Worm (Caenorhabditis elegans) whole organism, L3 larva: Measurements from ENCODE around the gene nlp-6.

Source experiments
- R02D3.7 ChIP-seq: fragments of 150-350 bp; optimal IDR thresholded peaks from 2 replicates; lab custom pipeline; 2014; ENCODE audit warnings: missing biosample characterization, missing genetic modification characterization
- ZK546.5 ChIP-seq: sonication (generic microtip); optimal IDR thresholded peaks from 2 replicates; lab custom pipeline; 2017; ENCODE audit warnings: missing biosample characterization, missing genetic modification characterization
- ama-1 ChIP-seq: fragments of 150-350 bp; optimal IDR thresholded peaks from 2 replicates; lab custom pipeline; 2018
- ceh-16 ChIP-seq: sonication (generic microtip); optimal IDR thresholded peaks from 2 replicates; lab custom pipeline; 2017; ENCODE audit warnings: missing biosample characterization, missing genetic modification characterization
- ceh-28 ChIP-seq: fragments of 150-350 bp; optimal IDR thresholded peaks from 2 replicates; lab custom pipeline; 2014; ENCODE audit warnings: missing biosample characterization, missing genetic modification reagents, missing genetic modification characterization
- ceh-82 ChIP-seq: fragments of 150-350 bp; optimal IDR thresholded peaks from 2 replicates; lab custom pipeline; 2014; ENCODE audit warnings: missing biosample characterization, missing genetic modification characterization
- ceh-9 ChIP-seq: sonication (generic microtip); optimal IDR thresholded peaks from 2 replicates; lab custom pipeline; 2018; ENCODE audit warnings: missing biosample characterization, missing genetic modification characterization
- daf-12 ChIP-seq: fragments of 150-350 bp; optimal IDR thresholded peaks from 2 replicates; lab custom pipeline; 2014; ENCODE audit warnings: missing biosample characterization, missing genetic modification reagents, missing genetic modification characterization
- egl-27 ChIP-seq: sonication (generic microtip); optimal IDR thresholded peaks from 4 replicates; lab custom pipeline; 2017; ENCODE audit warnings: missing biosample characterization, missing genetic modification reagents, missing genetic modification characterization
- egl-5 ChIP-seq: fragments of 150-350 bp; optimal IDR thresholded peaks from 2 replicates; lab custom pipeline; 2017; ENCODE audit warnings: missing biosample characterization, missing genetic modification reagents, missing genetic modification characterization, inconsistent platforms
- elt-1 ChIP-seq: fragments of 150-350 bp; optimal IDR thresholded peaks from 2 replicates; lab custom pipeline; 2014; ENCODE audit warnings: missing biosample characterization, missing genetic modification characterization
- elt-2 ChIP-seq: sonication (generic microtip); optimal IDR thresholded peaks from 2 replicates; lab custom pipeline; 2016; ENCODE audit warnings: missing genetic modification reagents, mild to moderate bottlenecking, missing genetic modification characterization, missing compliant biosample characterization
- elt-3 ChIP-seq, 3 experiments: fragments of 150-350 bp in 1 of 3; sonication (generic microtip) in 2 of 3; optimal IDR thresholded peaks; 2 replicates in 2 of 3; 4 replicates in 1 of 3; lab custom pipeline; 2014 to 2017; ENCODE audit warnings: missing biosample characterization in 3 of 3, missing genetic modification characterization in 3 of 3
- eor-1 ChIP-seq, 2 experiments: fragments of 150-350 bp; optimal IDR thresholded peaks; 2 replicates each; lab custom pipeline; 2014 to 2018; ENCODE audit warnings: missing biosample characterization in 2 of 2, missing genetic modification characterization in 2 of 2
- fkh-10 ChIP-seq: sonication (generic microtip); optimal IDR thresholded peaks from 2 replicates; lab custom pipeline; 2017; ENCODE audit warnings: missing biosample characterization, missing genetic modification reagents, missing genetic modification characterization
- fos-1 ChIP-seq: fragments of 150-350 bp; optimal IDR thresholded peaks from 2 replicates; lab custom pipeline; 2014; ENCODE audit warnings: missing biosample characterization, missing genetic modification characterization
- hmg-11 ChIP-seq: sonication (generic microtip); optimal IDR thresholded peaks from 2 replicates; lab custom pipeline; 2016; ENCODE audit warnings: missing genetic modification characterization, missing compliant biosample characterization
- jun-1 ChIP-seq: fragments of 150-350 bp; optimal IDR thresholded peaks from 2 replicates; lab custom pipeline; 2014; ENCODE audit warnings: missing biosample characterization, missing genetic modification reagents, missing genetic modification characterization
- lin-15B ChIP-seq: fragments of 150-350 bp; optimal IDR thresholded peaks from 2 replicates; lab custom pipeline; 2014; ENCODE audit warnings: missing biosample characterization, missing genetic modification characterization
- lin-39 ChIP-seq: fragments of 150-350 bp; optimal IDR thresholded peaks from 2 replicates; lab custom pipeline; 2018; ENCODE audit warnings: missing biosample characterization, missing genetic modification reagents, missing genetic modification characterization
- lsy-12 ChIP-seq: sonication (generic microtip); optimal IDR thresholded peaks from 2 replicates; lab custom pipeline; 2016; ENCODE audit warnings: mild to moderate bottlenecking, missing genetic modification characterization, missing compliant biosample characterization
- mdl-1 ChIP-seq: fragments of 150-350 bp; optimal IDR thresholded peaks from 2 replicates; lab custom pipeline; 2014; ENCODE audit warnings: missing biosample characterization, missing genetic modification characterization
- mml-1 ChIP-seq: fragments of 150-350 bp; sonication (generic microtip); optimal IDR thresholded peaks from 3 replicates; lab custom pipeline; 2014; ENCODE audit warnings: missing biosample characterization, missing genetic modification characterization
- nfya-1 ChIP-seq: sonication (generic microtip); optimal IDR thresholded peaks from 2 replicates; lab custom pipeline; 2017; ENCODE audit warnings: missing genetic modification characterization, mild to moderate bottlenecking, missing compliant biosample characterization, antibody characterized with exemption, moderate library complexity; ENCODE audit not compliant: insufficient read depth
- nhr-11 ChIP-seq: fragments of 150-350 bp; optimal IDR thresholded peaks from 2 replicates; lab custom pipeline; 2014; ENCODE audit warnings: missing biosample characterization, missing genetic modification characterization
- nhr-12 ChIP-seq: fragments of 150-350 bp; optimal IDR thresholded peaks from 2 replicates; lab custom pipeline; 2014; ENCODE audit warnings: missing biosample characterization, missing genetic modification characterization
- nhr-23 ChIP-seq: fragments of 150-350 bp; optimal IDR thresholded peaks from 2 replicates; lab custom pipeline; 2014; ENCODE audit warnings: missing biosample characterization, missing genetic modification reagents, missing genetic modification characterization
- nhr-237 ChIP-seq: fragments of 150-350 bp; optimal IDR thresholded peaks from 2 replicates; lab custom pipeline; 2014; ENCODE audit warnings: missing biosample characterization, missing genetic modification characterization
- nhr-25 ChIP-seq: sonication (generic microtip); optimal IDR thresholded peaks from 2 replicates; lab custom pipeline; 2017; ENCODE audit warnings: missing biosample characterization, missing genetic modification characterization
- nhr-28 ChIP-seq: fragments of 150-350 bp; optimal IDR thresholded peaks from 2 replicates; lab custom pipeline; 2014; ENCODE audit warnings: missing biosample characterization, missing genetic modification characterization
- nhr-43 ChIP-seq: sonication (generic microtip); optimal IDR thresholded peaks from 2 replicates; lab custom pipeline; 2016; ENCODE audit warnings: mild to moderate bottlenecking, missing genetic modification characterization, missing compliant biosample characterization; ENCODE audit not compliant: poor library complexity, severe bottlenecking
- nhr-67 ChIP-seq: fragments of 150-350 bp; optimal IDR thresholded peaks from 2 replicates; lab custom pipeline; 2014; ENCODE audit warnings: missing biosample characterization, missing genetic modification characterization
- nhr-76 ChIP-seq: fragments of 150-350 bp; sonication (generic microtip); optimal IDR thresholded peaks from 5 replicates; lab custom pipeline; 2014; ENCODE audit warnings: missing biosample characterization, missing genetic modification characterization
- nhr-77 ChIP-seq: fragments of 150-350 bp; optimal IDR thresholded peaks from 2 replicates; lab custom pipeline; 2014; ENCODE audit warnings: missing biosample characterization, missing genetic modification characterization
- pha-4 ChIP-seq: fragments of 150-350 bp; optimal IDR thresholded peaks from 2 replicates; lab custom pipeline; 2014; ENCODE audit warnings: missing biosample characterization, missing genetic modification reagents, missing genetic modification characterization
- pqm-1 ChIP-seq: fragments of 150-350 bp; optimal IDR thresholded peaks from 2 replicates; lab custom pipeline; 2017; ENCODE audit warnings: missing biosample characterization, missing genetic modification characterization, inconsistent platforms
- sea-2 ChIP-seq: fragments of 150-350 bp; sonication (generic microtip); optimal IDR thresholded peaks from 4 replicates; lab custom pipeline; 2014; ENCODE audit warnings: missing biosample characterization, missing genetic modification reagents, missing genetic modification characterization
- skn-1 ChIP-seq: fragments of 150-350 bp; optimal IDR thresholded peaks from 2 replicates; lab custom pipeline; 2014; ENCODE audit warnings: missing biosample characterization, missing genetic modification characterization
- snpc-4 ChIP-seq: fragments of 150-350 bp; optimal IDR thresholded peaks from 2 replicates; lab custom pipeline; 2014; ENCODE audit warnings: missing biosample characterization, missing genetic modification characterization
- tbx-2 ChIP-seq: sonication (generic microtip); optimal IDR thresholded peaks from 2 replicates; lab custom pipeline; 2016; ENCODE audit warnings: mild to moderate bottlenecking, missing genetic modification characterization, missing compliant biosample characterization
- unc-39 ChIP-seq: sonication (generic microtip); optimal IDR thresholded peaks from 4 replicates; lab custom pipeline; 2017; ENCODE audit warnings: missing biosample characterization, missing genetic modification characterization
- unc-62 ChIP-seq: fragments of 150-350 bp; sonication (generic microtip); optimal IDR thresholded peaks from 4 replicates; lab custom pipeline; 2014; ENCODE audit warnings: missing biosample characterization, missing genetic modification reagents, missing genetic modification characterization
- zag-1 ChIP-seq: fragments of 150-350 bp; optimal IDR thresholded peaks from 2 replicates; lab custom pipeline; 2014; ENCODE audit warnings: missing biosample characterization, missing genetic modification characterization
- ztf-11 ChIP-seq: fragments of 150-350 bp; optimal IDR thresholded peaks from 2 replicates; lab custom pipeline; 2014; ENCODE audit warnings: missing biosample characterization, missing genetic modification characterization
- ztf-4 ChIP-seq: fragments of 150-350 bp; optimal IDR thresholded peaks from 2 replicates; lab custom pipeline; 2014; ENCODE audit warnings: missing biosample characterization, missing genetic modification characterization

The nlp-6 gene

ce11 chrX:17634245-17634644 is 28.0 kb upstream of the nlp-6 start:
- TF ChIP-seq ceh-16 (tag; lab: Kevin White, UChicago) (no peak), eor-1 (tag; optimal IDR thresholded peaks at IDR 0.05; lab: Kevin White, UChicago) (no peak), ama-1 (lab: Kevin White, UChicago) (no peak), nhr-11 (tag; lab: Kevin White, UChicago) (no peak), pqm-1 (tag; lab: Kevin White, UChicago) (no peak), sea-2 (GFP tag; lab: Kevin White, UChicago) (no peak), pha-4 (tag; lab: Kevin White, UChicago) (no peak), elt-2 (tag; lab: Kevin White, UChicago) (no peak), hmg-11 (tag; lab: Kevin White, UChicago) (no peak), nhr-43 (tag; lab: Kevin White, UChicago) (no peak), unc-62 (GFP tag; lab: Kevin White, UChicago) (no peak), zag-1 (no peak), nhr-237 (tag; lab: Kevin White, UChicago) (no peak)

DNA sequence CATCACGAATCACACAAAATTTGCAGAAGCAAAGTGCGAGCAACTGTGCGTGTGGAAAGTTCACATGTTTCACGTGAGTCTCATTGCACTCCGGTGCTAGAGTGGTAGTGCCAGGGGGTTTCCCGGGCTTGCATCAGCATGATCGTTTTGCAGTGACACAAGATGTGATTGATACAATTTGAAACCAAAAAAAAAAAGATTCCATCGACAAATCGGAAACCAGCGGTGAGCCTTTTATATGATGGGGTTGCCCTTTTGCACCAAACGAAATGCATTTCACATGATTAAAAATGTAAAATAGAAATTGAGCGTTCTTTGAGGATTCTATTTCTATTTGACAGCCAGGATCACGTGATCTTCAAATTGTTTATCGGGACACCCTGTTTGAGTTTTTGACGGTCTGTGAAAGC is 25.9 kb upstream of the nlp-6 start:
- TF ChIP-seq fkh-10 (no peak), pqm-1 (tag; lab: Kevin White, UChicago) (peak; percentile 67), nhr-28 (tag; lab: Kevin White, UChicago) (no peak), elt-2 (tag; lab: Kevin White, UChicago) (peak; percentile 69), pha-4 (tag; lab: Kevin White, UChicago) (peak; percentile 62), nhr-77 (tag; lab: Kevin White, UChicago) (no peak), egl-5 (tag; lab: Kevin White, UChicago) (no peak), tbx-2 (tag; lab: Kevin White, UChicago) (no peak), zag-1 (no peak), nhr-76 (tag; lab: Kevin White, UChicago) (no peak), egl-27 (tag; lab: Kevin White, UChicago) (no peak), sea-2 (GFP tag; lab: Kevin White, UChicago) (no peak), daf-12 (tag; lab: Kevin White, UChicago) (no peak), nhr-12 (tag; lab: Kevin White, UChicago) (no peak), nhr-25 (tag; lab: Kevin White, UChicago) (no peak), ceh-82 (tag; lab: Kevin White, UChicago) (no peak), snpc-4 (tag; lab: Kevin White, UChicago) (no peak), ceh-16 (tag; lab: Kevin White, UChicago) (no peak), lin-39 (tag; lab: Kevin White, UChicago) (no peak), nhr-67 (tag; lab: Kevin White, UChicago) (no peak), nhr-43 (tag; lab: Kevin White, UChicago) (peak; percentile 23), mdl-1 (peak; percentile 31), elt-3 (tag; optimal IDR thresholded peaks at IDR 0.05; lab: Kevin White, UChicago) (no peak), R02D3.7 (tag; lab: Kevin White, UChicago) (no peak), ztf-4 (tag; lab: Kevin White, UChicago) (no peak), nhr-237 (tag; lab: Kevin White, UChicago) (no peak), ZK546.5 (tag; lab: Kevin White, UChicago) (no peak), skn-1 (tag; lab: Kevin White, UChicago) (no peak), unc-39 (tag; lab: Kevin White, UChicago) (no peak), mml-1 (tag; lab: Kevin White, UChicago) (peak; percentile 35), nhr-11 (tag; lab: Kevin White, UChicago) (no peak), nhr-23 (no peak), ztf-11 (tag; lab: Kevin White, UChicago) (no peak), jun-1 (tag; lab: Kevin White, UChicago) (no peak), ceh-9 (tag; lab: Kevin White, UChicago) (no peak), elt-1 (no peak), lin-15B (no peak), nfya-1 (tag; lab: Kevin White, UChicago) (peak; percentile 5), lsy-12 (tag; lab: Kevin White, UChicago) (no peak), hmg-11 (tag; lab: Kevin White, UChicago) (no peak), fos-1 (tag; lab: Kevin White, UChicago) (no peak), ceh-28 (tag; lab: Kevin White, UChicago) (no peak), unc-62 (GFP tag; lab: Kevin White, UChicago) (no peak), ama-1 (lab: Kevin White, UChicago) (no peak)
